Worm (Caenorhabditis elegans) whole organism, mixed stage, embryonic: ENCODE data around the gene T26G10.3.

Source experiments
- M03D4.4 ChIP-seq: sonication (generic microtip); optimal IDR thresholded peaks from 2 replicates; lab custom pipeline; 2017; ENCODE audit warnings: mild to moderate bottlenecking, missing genetic modification characterization, missing compliant biosample characterization
- bed-3 ChIP-seq: fragments of 200-800 bp; sonication (Bioruptor generic); optimal IDR thresholded peaks from 3 replicates; lab custom pipeline; 2018; ENCODE audit warnings: mild to moderate bottlenecking, missing genetic modification characterization, moderate library complexity, missing compliant biosample characterization
- ceh-43 ChIP-seq: fragments of 200-800 bp; sonication (Bioruptor generic); optimal IDR thresholded peaks from 2 replicates; lab custom pipeline; 2018; ENCODE audit warnings: mild to moderate bottlenecking, missing genetic modification characterization, moderate library complexity, missing compliant biosample characterization
- ceh-83 ChIP-seq: fragments of 200-800 bp; sonication (Bioruptor generic); optimal IDR thresholded peaks from 2 replicates; lab custom pipeline; 2018; ENCODE audit warnings: mild to moderate bottlenecking, missing genetic modification characterization, missing compliant biosample characterization
- drap-1 ChIP-seq: fragments of 200-800 bp; sonication (Bioruptor generic); optimal IDR thresholded peaks from 3 replicates; lab custom pipeline; 2018; ENCODE audit warnings: mild to moderate bottlenecking, missing genetic modification characterization, missing compliant biosample characterization
- elt-3 ChIP-seq: fragments of 150-350 bp; optimal IDR thresholded peaks from 2 replicates; lab custom pipeline; 2014; ENCODE audit warnings: missing biosample characterization, missing genetic modification characterization
- flh-1 ChIP-seq: fragments of 200-800 bp; sonication (Bioruptor generic); optimal IDR thresholded peaks from 2 replicates; lab custom pipeline; 2018; ENCODE audit warnings: mild to moderate bottlenecking, missing genetic modification characterization, moderate library complexity, missing compliant biosample characterization
- ham-2 ChIP-seq: fragments of 200-800 bp; sonication (Bioruptor generic); optimal IDR thresholded peaks from 2 replicates; lab custom pipeline; 2018; ENCODE audit warnings: mild to moderate bottlenecking, missing genetic modification characterization, missing compliant biosample characterization
- hlh-1 ChIP-seq: fragments of 150-350 bp; optimal IDR thresholded peaks from 2 replicates; lab custom pipeline; 2014; ENCODE audit warnings: missing biosample characterization, missing genetic modification reagents, missing genetic modification characterization
- lin-32 ChIP-seq: fragments of 200-800 bp; sonication (Bioruptor generic); optimal IDR thresholded peaks from 2 replicates; lab custom pipeline; 2018; ENCODE audit warnings: mild to moderate bottlenecking, missing genetic modification characterization, missing compliant biosample characterization
- lsy-2 ChIP-seq: fragments of 150-350 bp; optimal IDR thresholded peaks from 2 replicates; lab custom pipeline; 2014; ENCODE audit warnings: missing biosample characterization, missing genetic modification characterization
- mab-5 ChIP-seq: fragments of 150-350 bp; optimal IDR thresholded peaks from 2 replicates; lab custom pipeline; 2014; ENCODE audit warnings: missing biosample characterization, missing genetic modification characterization
- mls-2 ChIP-seq: sonication (generic microtip); optimal IDR thresholded peaks from 2 replicates; lab custom pipeline; 2016; ENCODE audit warnings: mild to moderate bottlenecking, missing genetic modification characterization, moderate library complexity, missing compliant biosample characterization
- nhr-12 ChIP-seq: fragments of 150-350 bp; optimal IDR thresholded peaks from 2 replicates; lab custom pipeline; 2014; ENCODE audit warnings: missing biosample characterization, missing genetic modification characterization
- nhr-2 ChIP-seq: fragments of 150-350 bp; optimal IDR thresholded peaks from 2 replicates; lab custom pipeline; 2014; ENCODE audit warnings: missing biosample characterization, missing genetic modification characterization
- nhr-76 ChIP-seq: sonication (generic microtip); optimal IDR thresholded peaks from 2 replicates; lab custom pipeline; 2017; ENCODE audit warnings: missing biosample characterization, missing genetic modification characterization
- pha-4 ChIP-seq: fragments of 150-350 bp; optimal IDR thresholded peaks from 2 replicates; lab custom pipeline; 2018; ENCODE audit warnings: missing biosample characterization, missing genetic modification reagents, missing genetic modification characterization
- tbx-8 ChIP-seq: fragments of 200-800 bp; sonication (Bioruptor generic); optimal IDR thresholded peaks from 2 replicates; lab custom pipeline; 2018; ENCODE audit warnings: mild to moderate bottlenecking, missing genetic modification characterization, moderate library complexity, missing compliant biosample characterization
- unc-39 ChIP-seq: fragments of 150-350 bp; optimal IDR thresholded peaks from 2 replicates; lab custom pipeline; 2014; ENCODE audit warnings: missing biosample characterization, missing genetic modification characterization
- ztf-11 ChIP-seq: fragments of 150-350 bp; optimal IDR thresholded peaks from 2 replicates; lab custom pipeline; 2014; ENCODE audit warnings: missing biosample characterization, missing genetic modification characterization

T26G10.3 gene

DNA sequence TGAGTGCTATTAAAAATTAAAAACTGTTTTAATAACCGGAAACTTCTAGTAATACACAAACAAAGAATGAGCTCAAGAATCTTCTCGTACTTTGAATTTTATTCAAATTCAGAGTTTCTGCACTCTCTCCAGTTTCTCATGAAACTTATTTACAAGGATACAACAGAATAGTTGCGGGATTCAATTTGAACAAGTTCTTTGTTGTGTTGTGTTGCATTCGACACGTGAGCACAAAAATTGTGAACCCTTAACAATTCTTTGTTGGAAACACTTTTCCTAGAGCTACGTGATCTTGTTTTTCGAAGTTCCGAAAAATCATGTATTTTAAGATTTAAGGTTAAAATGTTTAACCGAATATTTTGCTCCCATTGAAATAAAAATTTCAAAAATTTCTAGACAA, 39.5 kb downstream of the T26G10.3 start:
- TF ChIP-seq hlh-1 (tag; lab: Kevin White, UChicago) (no peak), M03D4.4 (tag; lab: Kevin White, UChicago) (no peak), drap-1 (GFP tag; lab: Kevin White, UChicago) (no peak), nhr-76 (tag; lab: Kevin White, UChicago) (no peak), ceh-43 (no peak), ztf-11 (tag; lab: Kevin White, UChicago) (no peak), ham-2 (GFP tag; lab: Kevin White, UChicago) (no peak), ceh-83 (no peak)
- TF ChIP-seq, all 35 proteins: peak for 0

DNA sequence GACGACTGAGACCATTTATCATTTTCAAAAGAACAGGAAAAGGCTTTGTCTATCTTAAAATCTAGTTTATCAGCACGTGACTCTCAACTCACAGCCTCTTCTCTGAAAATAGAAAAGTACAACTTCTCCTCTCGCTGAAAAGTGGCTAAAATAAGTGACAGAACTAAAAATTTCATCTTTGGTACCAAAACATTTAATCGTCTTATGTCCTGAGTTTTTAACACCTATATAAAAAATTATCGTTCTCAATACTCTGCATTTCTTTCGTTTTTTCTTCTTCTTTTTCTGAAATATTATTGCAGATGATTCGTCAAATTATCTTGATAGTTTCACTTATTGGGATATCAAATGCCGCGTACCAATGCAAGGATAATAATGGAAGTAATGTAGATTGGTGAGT, 46.3 kb downstream of the T26G10.3 start, which contains the start of gene crn-6:
Gene crn-6, plus strand, starts transcription at position 301 of the 400 bp plus-strand sequence.
- TF ChIP-seq tbx-8 (GFP tag; lab: Kevin White, UChicago) (no peak), lin-32 (GFP tag; lab: Kevin White, UChicago) (no peak), mls-2 (no peak), ceh-83 (no peak), mab-5 (no peak), bed-3 (GFP tag; lab: Kevin White, UChicago) (no peak), nhr-2 (tag; lab: Kevin White, UChicago) (no peak), lsy-2 (tag; lab: Kevin White, UChicago) (no peak), nhr-12 (tag; lab: Kevin White, UChicago) (no peak), unc-39 (tag; lab: Kevin White, UChicago) (no peak), pha-4 (tag; lab: Kevin White, UChicago) (no peak), flh-1 (no peak)

DNA sequence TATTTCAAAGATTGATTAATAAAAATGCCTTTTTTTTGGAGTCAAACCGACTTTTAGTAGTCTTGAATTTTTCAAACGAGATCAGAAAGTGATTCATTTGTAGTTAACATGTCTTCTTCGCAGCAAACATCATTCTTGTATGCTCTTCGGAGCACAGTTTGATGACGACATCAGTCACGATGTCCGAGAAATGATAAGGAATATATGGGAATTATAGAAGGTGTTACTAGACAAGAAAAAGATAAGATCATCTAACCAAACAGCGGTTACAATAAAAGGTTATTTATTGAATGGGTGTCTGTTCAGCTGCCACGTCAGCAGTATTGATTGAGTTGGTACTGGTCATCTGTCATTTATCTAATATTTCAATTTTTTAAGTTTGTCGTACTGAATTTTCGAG, 46.9 kb downstream of the T26G10.3 start:
- TF ChIP-seq ham-2 (GFP tag; lab: Kevin White, UChicago) (no peak), elt-3 (tag; lab: Kevin White, UChicago) (no peak), M03D4.4 (tag; lab: Kevin White, UChicago) (no peak)
